Fruit fly (Drosophila melanogaster) whole organism, embryonic: ENCODE measurements around the gene Hsp70Ba.

Experiments used
- Abd-B ChIP-seq: fragments of 200-800 bp; sonication (Bioruptor generic); optimal IDR thresholded peaks from 2 replicates; lab custom pipeline; 2018; ENCODE audit warnings: missing biosample characterization, mild to moderate bottlenecking, missing genetic modification characterization, moderate library complexity
- CG11247 ChIP-seq: fragments of 200-800 bp; sonication (Bioruptor generic); IDR thresholded peaks from 2 replicates; pipeline ENCODE4 v1.3.6; 2022; ENCODE audit warnings: missing biosample characterization, missing genetic modification characterization
- CG11398 ChIP-seq: fragments of 200-800 bp; sonication (Bioruptor generic); optimal IDR thresholded peaks from 2 replicates; lab custom pipeline; 2016; ENCODE audit warnings: missing biosample characterization, missing genetic modification characterization
- CG12155 ChIP-seq: fragments of 200-800 bp; sonication (Bioruptor generic); optimal IDR thresholded peaks from 3 replicates; lab custom pipeline; 2016; ENCODE audit warnings: missing biosample characterization, missing genetic modification characterization
- CG12236 ChIP-seq: fragments of 200-800 bp; sonication (Bioruptor generic); optimal IDR thresholded peaks from 2 replicates; lab custom pipeline; 2016; ENCODE audit warnings: missing biosample characterization, missing genetic modification characterization
- CG12769 ChIP-seq: fragments of 200-800 bp; sonication (Bioruptor generic); optimal IDR thresholded peaks from 2 replicates; lab custom pipeline; 2019; ENCODE audit warnings: missing biosample characterization, mild to moderate bottlenecking, missing genetic modification characterization, moderate library complexity
- CG14965 ChIP-seq: fragments of 200-800 bp; sonication (Bioruptor generic); optimal IDR thresholded peaks from 2 replicates; lab custom pipeline; 2016; ENCODE audit warnings: missing biosample characterization, missing genetic modification characterization, borderline replicate concordance
- CG15011 ChIP-seq: fragments of 200-800 bp; sonication (Bioruptor generic); optimal IDR thresholded peaks from 3 replicates; lab custom pipeline; 2018; ENCODE audit warnings: missing biosample characterization, mild to moderate bottlenecking, missing genetic modification characterization
- CG15479 ChIP-seq: fragments of 200-800 bp; sonication (Bioruptor generic); optimal IDR thresholded peaks from 3 replicates; lab custom pipeline; 2019; ENCODE audit warnings: missing biosample characterization, mild to moderate bottlenecking, missing genetic modification characterization, moderate library complexity
- CG16779 ChIP-seq: fragments of 200-800 bp; sonication (Bioruptor generic); IDR thresholded peaks from 2 replicates; pipeline ENCODE4 v1.3.6; 2022; ENCODE audit warnings: missing biosample characterization, missing genetic modification characterization
- CG18476 ChIP-seq: fragments of 200-800 bp; sonication (Bioruptor generic); optimal IDR thresholded peaks from 2 replicates; lab custom pipeline; 2016; ENCODE audit warnings: missing biosample characterization, mild to moderate bottlenecking, missing genetic modification characterization
- CG18599 ChIP-seq: fragments of 200-800 bp; sonication (Bioruptor generic); optimal IDR thresholded peaks from 3 replicates; lab custom pipeline; 2017; ENCODE audit warnings: missing biosample characterization, missing genetic modification characterization, mild to moderate bottlenecking, moderate library complexity, missing genetic modification reagents
- CG2712 ChIP-seq: fragments of 200-800 bp; optimal IDR thresholded peaks from 3 replicates; lab custom pipeline; 2019; ENCODE audit warnings: missing biosample characterization, mild to moderate bottlenecking, missing genetic modification characterization, moderate library complexity
- CG6654 ChIP-seq: fragments of 200-800 bp; sonication (Bioruptor generic); optimal IDR thresholded peaks from 2 replicates; lab custom pipeline; 2017; ENCODE audit warnings: missing biosample characterization, mild to moderate bottlenecking, missing genetic modification characterization
- CG6791 ChIP-seq: fragments of 200-800 bp; sonication (Bioruptor generic); IDR thresholded peaks from 3 replicates; pipeline ENCODE4 v1.3.6; 2022; ENCODE audit warnings: missing biosample characterization, missing genetic modification characterization; ENCODE audit not compliant: partially characterized antibody
- CG7372 ChIP-seq: fragments of 200-800 bp; sonication (Bioruptor generic); IDR thresholded peaks from 2 replicates; pipeline ENCODE4 v1.3.6; 2022; ENCODE audit warnings: missing biosample characterization, missing genetic modification characterization
- CHES-1-like ChIP-seq: fragments of 200-800 bp; sonication (Bioruptor generic); optimal IDR thresholded peaks from 2 replicates; lab custom pipeline; 2016; ENCODE audit warnings: missing biosample characterization, missing genetic modification characterization
- Eip74EF ChIP-seq, 2 experiments: fragments of 200-800 bp in 1 of 2; fragments of >200 bp in 1 of 2; sonication (Bioruptor generic) in 1 of 2; optimal IDR thresholded peaks; 2 replicates each; lab custom pipeline; 2017 to 2019; ENCODE audit warnings: missing biosample characterization in 2 of 2, missing genetic modification characterization in 2 of 2, mild to moderate bottlenecking in 1 of 2, moderate library complexity in 1 of 2
- Ets65A ChIP-seq: fragments of 200-800 bp; sonication (Bioruptor generic); peaks from one replicate; lab custom pipeline; 2016; ENCODE audit warnings: missing biosample characterization, missing genetic modification characterization
- HLH54F ChIP-seq: fragments of 200-800 bp; sonication (Bioruptor generic); optimal IDR thresholded peaks from 3 replicates; lab custom pipeline; 2016; ENCODE audit warnings: missing biosample characterization, missing genetic modification characterization
- Hand ChIP-seq: fragments of 200-800 bp; sonication (Bioruptor generic); optimal IDR thresholded peaks from 2 replicates; lab custom pipeline; 2017; ENCODE audit warnings: mild to moderate bottlenecking, missing biosample characterization, missing genetic modification reagents, missing genetic modification characterization
- Lhr ChIP-seq: fragments of 200-800 bp; sonication (Bioruptor generic); optimal IDR thresholded peaks from 3 replicates; lab custom pipeline; 2017; ENCODE audit warnings: mild to moderate bottlenecking, missing biosample characterization, missing genetic modification reagents, missing genetic modification characterization
- Med ChIP-seq: fragments of 200-800 bp; sonication (Bioruptor generic); peaks from one replicate; lab custom pipeline; 2016; ENCODE audit warnings: missing biosample characterization, missing genetic modification characterization, mild to moderate bottlenecking, inconsistent platforms, moderate library complexity
- Sox100B ChIP-seq: fragments of 200-800 bp; sonication (Bioruptor generic); optimal IDR thresholded peaks from 3 replicates; lab custom pipeline; 2018; ENCODE audit warnings: missing biosample characterization, mild to moderate bottlenecking, missing genetic modification characterization
- Stat92E ChIP-seq, 3 experiments: fragments of >200 bp in 2 of 3; fragments of 200-800 bp in 1 of 3; sonication (Bioruptor generic) in 1 of 3; optimal IDR thresholded peaks; 2 replicates each; lab custom pipeline; 2017 to 2019; ENCODE audit warnings: missing biosample characterization in 3 of 3, missing genetic modification characterization in 3 of 3, mild to moderate bottlenecking in 1 of 3, moderate library complexity in 1 of 3
- Xbp1 ChIP-seq: fragments of 200-800 bp; sonication (Bioruptor generic); optimal IDR thresholded peaks from 3 replicates; lab custom pipeline; 2016; ENCODE audit warnings: missing biosample characterization, mild to moderate bottlenecking, missing genetic modification characterization
- ab ChIP-seq: fragments of 200-800 bp; sonication (Bioruptor generic); optimal IDR thresholded peaks from 2 replicates; lab custom pipeline; 2016; ENCODE audit warnings: missing biosample characterization, missing genetic modification characterization
- abd-A ChIP-seq: fragments of 200-800 bp; sonication (Bioruptor generic); optimal IDR thresholded peaks from 3 replicates; lab custom pipeline; 2019; ENCODE audit warnings: missing biosample characterization, mild to moderate bottlenecking, missing genetic modification characterization, moderate library complexity
- amos ChIP-seq: fragments of 200-800 bp; sonication (Bioruptor generic); IDR thresholded peaks from 2 replicates; pipeline ENCODE4 v1.3.6; 2022; ENCODE audit warnings: missing biosample characterization, missing genetic modification characterization; ENCODE audit not compliant: partially characterized antibody
- dpn ChIP-seq, 2 experiments: fragments of 200-800 bp; sonication (Bioruptor generic); optimal IDR thresholded peaks; 3 replicates each; lab custom pipeline; 2016; ENCODE audit warnings: missing biosample characterization in 2 of 2, missing genetic modification characterization in 2 of 2
- gsb-n ChIP-seq: fragments of 200-800 bp; sonication (Bioruptor generic); optimal IDR thresholded peaks from 3 replicates; lab custom pipeline; 2018; ENCODE audit warnings: missing biosample characterization, mild to moderate bottlenecking, missing genetic modification characterization
- jing ChIP-seq: fragments of 200-800 bp; sonication (Bioruptor generic); optimal IDR thresholded peaks from 2 replicates; lab custom pipeline; 2018; ENCODE audit warnings: missing biosample characterization, mild to moderate bottlenecking, missing genetic modification characterization
- nau ChIP-seq: fragments of 200-800 bp; sonication (Bioruptor generic); optimal IDR thresholded peaks from 3 replicates; lab custom pipeline; 2017; ENCODE audit warnings: missing biosample characterization, mild to moderate bottlenecking, missing genetic modification characterization, missing genetic modification reagents
- nerfin-1 ChIP-seq: fragments of 200-800 bp; sonication (Bioruptor generic); optimal IDR thresholded peaks from 3 replicates; lab custom pipeline; 2019; ENCODE audit warnings: missing biosample characterization, mild to moderate bottlenecking, missing genetic modification characterization, moderate library complexity
- nmo ChIP-seq: fragments of 200-800 bp; sonication (Bioruptor generic); optimal IDR thresholded peaks from 2 replicates; lab custom pipeline; 2018; ENCODE audit warnings: missing biosample characterization, mild to moderate bottlenecking, missing genetic modification characterization, moderate library complexity
- odd ChIP-seq: fragments of 200-800 bp; sonication (Bioruptor generic); optimal IDR thresholded peaks from 2 replicates; lab custom pipeline; 2017; ENCODE audit warnings: missing biosample characterization, mild to moderate bottlenecking, missing genetic modification characterization
- pros ChIP-seq: fragments of 200-800 bp; sonication (Bioruptor generic); optimal IDR thresholded peaks from 3 replicates; lab custom pipeline; 2019; ENCODE audit warnings: missing biosample characterization, mild to moderate bottlenecking, missing genetic modification characterization, moderate library complexity
- salm ChIP-seq: fragments of 200-800 bp; sonication (Bioruptor generic); optimal IDR thresholded peaks from 2 replicates; lab custom pipeline; 2018; ENCODE audit warnings: missing biosample characterization, mild to moderate bottlenecking, missing genetic modification characterization
- sc ChIP-seq, 3 experiments: fragments of >200 bp in 2 of 3; fragments of 200-800 bp in 1 of 3; sonication (Bioruptor generic) in 1 of 3; optimal IDR thresholded peaks; 2 replicates in 2 of 3; 3 replicates in 1 of 3; lab custom pipeline; 2017; ENCODE audit warnings: mild to moderate bottlenecking in 1 of 3, missing biosample characterization in 1 of 3, missing genetic modification characterization in 1 of 3, missing genetic modification reagents in 1 of 3
- sens ChIP-seq: fragments of 200-800 bp; sonication (Bioruptor generic); peaks from one replicate; lab custom pipeline; 2016; ENCODE audit warnings: missing biosample characterization, missing genetic modification characterization
- sna ChIP-seq: fragments of 200-800 bp; sonication (Bioruptor generic); IDR thresholded peaks from 2 replicates; pipeline ENCODE4 v1.3.6; 2022; ENCODE audit warnings: missing biosample characterization, missing genetic modification characterization; ENCODE audit not compliant: partially characterized antibody
- sr ChIP-seq: fragments of 200-800 bp; sonication (Bioruptor generic); IDR thresholded peaks from 3 replicates; pipeline ENCODE4 v1.3.6; 2022; ENCODE audit warnings: missing biosample characterization, missing genetic modification characterization
- tin ChIP-seq: fragments of 200-800 bp; sonication (Bioruptor generic); optimal IDR thresholded peaks from 3 replicates; lab custom pipeline; 2016; ENCODE audit warnings: missing biosample characterization, missing genetic modification characterization

The Hsp70Ba gene

dm6 chr3R:12425510-12426309, 41.9 kb downstream of the Hsp70Ba start, which contains the start of gene Pp1-87B (continued):
- TF ChIP-seq CG14965 (GFP tag; lab: Kevin White, UChicago), result no peak
- peak; percentile 10 for TF ChIP-seq CG2712 (tag; lab: Kevin White, UChicago)
- no peak for TF ChIP-seq Hand (GFP tag; lab: Kevin White, UChicago)

DNA sequence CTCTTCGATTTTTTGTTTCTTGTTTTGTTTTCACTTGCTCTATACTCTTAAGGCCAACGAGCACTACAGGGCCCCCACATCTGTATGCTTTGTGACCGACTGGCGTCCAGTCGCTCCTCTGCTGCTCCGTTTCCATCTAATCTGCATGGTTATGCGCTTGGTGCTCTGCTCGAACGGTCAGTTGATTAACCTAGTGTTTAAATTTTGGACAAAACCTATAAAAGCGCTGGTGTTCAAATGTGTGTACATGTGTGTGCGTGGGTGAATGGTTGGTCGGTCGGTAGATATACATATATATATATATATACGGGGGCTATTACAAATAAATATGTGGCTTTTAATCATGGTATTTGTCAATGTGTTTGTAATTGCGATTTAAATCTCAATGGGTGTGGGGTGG, 43.6 kb downstream of the Hsp70Ba start:
- TF ChIP-seq CG6791 (GFP tag; lab: Robert Waterston, UW) (0 out of 3 replicates have a peak, but pooled peaks have one; percentile 34), odd (no peak), CG15479 (GFP tag; lab: Kevin White, UChicago) (no peak), sr (GFP tag; lab: Robert Waterston, UW) (peak; percentile 8; the same call in 1 of the 3 replicates), Ets65A (GFP tag; lab: Kevin White, UChicago) (peak; percentile 44), CG12769 (no peak), Med (GFP tag; lab: Kevin White, UChicago) (peak; percentile 30)

DNA sequence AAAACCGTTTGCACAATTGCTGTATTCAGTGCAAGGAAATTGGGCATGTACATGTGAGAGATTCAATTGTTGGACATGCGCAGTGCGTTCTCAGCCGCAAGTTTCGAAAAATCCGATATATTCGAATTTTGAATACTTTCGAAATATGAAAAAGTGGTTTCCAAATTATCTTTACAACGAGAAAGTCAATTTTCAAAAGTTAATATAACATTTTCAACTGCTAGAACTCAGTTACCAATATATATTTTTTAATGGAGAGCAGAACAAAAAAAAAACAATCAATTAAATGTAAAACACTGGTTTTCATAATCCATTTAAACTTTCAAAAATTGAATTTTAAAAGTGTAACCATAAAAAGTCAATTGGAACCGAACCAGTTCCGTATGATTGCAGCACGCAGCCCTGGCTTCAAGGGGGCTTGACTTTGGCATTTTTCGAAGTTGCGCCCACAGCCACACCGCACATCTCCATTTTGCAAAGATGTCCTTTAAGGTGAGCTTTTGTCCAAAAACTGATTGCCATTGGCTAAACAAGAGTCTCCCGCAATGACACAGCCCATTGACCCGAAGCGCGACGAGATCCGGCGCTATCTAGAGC, 45.1 kb downstream of the Hsp70Ba start, which contains the start of the genes Scgbeta and CG17202:
Gene Scgbeta, minus strand, starts transcription at position 51 of the 597 bp plus-strand sequence.
Gene CG17202, plus strand, starts transcription at position 390 of the 597 bp plus-strand sequence.
- TF ChIP-seq amos (GFP tag; lab: Robert Waterston, UW) (peak; percentile 55; the same call in 1 of the 2 replicates), HLH54F (no peak), abd-A (no peak), CG12155 (no peak), CG16779 (GFP tag; lab: Robert Waterston, UW) (no peak), sens (GFP tag; lab: Kevin White, UChicago) (no peak), nau (GFP tag; lab: Kevin White, UChicago) (no peak), sna (no peak), salm (tag; lab: Kevin White, UChicago) (no peak), CG6654 (GFP tag; lab: Kevin White, UChicago) (no peak), tin (no peak), ab (GFP tag; lab: Kevin White, UChicago) (no peak), gsb-n (tag; lab: Kevin White, UChicago) (no peak), CG15011 (GFP tag; lab: Kevin White, UChicago) (no peak), pros (GFP tag; lab: Kevin White, UChicago) (no peak), CHES-1-like (GFP tag; lab: Kevin White, UChicago) (peak; percentile 21), nerfin-1 (tag; lab: Kevin White, UChicago) (no peak), CG18599 (GFP tag; lab: Kevin White, UChicago) (no peak), CG7372 (GFP tag; lab: Robert Waterston, UW) (no peak), CG11247 (GFP tag; lab: Robert Waterston, UW) (no peak), Stat92E (GFP tag; optimal IDR thresholded peaks at IDR 0.05; lab: Kevin White, UChicago) (no peak), CG18476 (GFP tag; lab: Kevin White, UChicago) (no peak), CG12236 (no peak), Lhr (GFP tag; lab: Kevin White, UChicago) (peak; percentile 76), Sox100B (GFP tag; lab: Kevin White, UChicago) (no peak), Eip74EF (GFP tag; optimal IDR thresholded peaks at IDR 0.05; lab: Kevin White, UChicago) (no peak), nmo (GFP tag; lab: Kevin White, UChicago) (peak; percentile 39), Abd-B (GFP tag; lab: Kevin White, UChicago) (no peak), dpn (GFP tag; optimal IDR thresholded peaks at IDR 0.05; lab: Kevin White, UChicago) (peak in 1 of 2 experiments; percentile 17), jing (GFP tag; lab: Kevin White, UChicago) (no peak), Xbp1 (GFP tag; lab: Kevin White, UChicago) (peak; percentile 41), CG11398 (GFP tag; lab: Kevin White, UChicago) (peak; percentile 2), odd (no peak), sc (optimal IDR thresholded peaks at IDR 0.05; lab: Kevin White, UChicago) (no peak), sc (GFP tag; optimal IDR thresholded peaks at IDR 0.05; lab: Kevin White, UChicago) (no peak)
